Fruit fly (Drosophila melanogaster) whole organism, embryonic: ENCODE results near the gene Ctr1A.

ENCODE experiments used
- B-H2 ChIP-seq: fragments of 200-800 bp; sonication (Bioruptor generic); optimal IDR thresholded peaks from 2 replicates; lab custom pipeline; 2018; ENCODE audit warnings: missing biosample characterization, mild to moderate bottlenecking, missing genetic modification characterization
- CG10267 ChIP-seq: fragments of 200-800 bp; sonication (Bioruptor generic); optimal IDR thresholded peaks from 2 replicates; lab custom pipeline; 2018; ENCODE audit warnings: missing biosample characterization, mild to moderate bottlenecking, missing genetic modification characterization, moderate library complexity
- CG11247 ChIP-seq: fragments of 200-800 bp; sonication (Bioruptor generic); IDR thresholded peaks from 2 replicates; pipeline ENCODE4 v1.3.6; 2022; ENCODE audit warnings: missing biosample characterization, missing genetic modification characterization
- CG13424 ChIP-seq: fragments of 200-800 bp; sonication (Bioruptor generic); optimal IDR thresholded peaks from 2 replicates; lab custom pipeline; 2019; ENCODE audit warnings: missing biosample characterization, mild to moderate bottlenecking, missing genetic modification characterization, moderate library complexity
- CG14710 ChIP-seq: fragments of 200-800 bp; sonication (Bioruptor generic); optimal IDR thresholded peaks from 3 replicates; lab custom pipeline; 2019; ENCODE audit warnings: missing biosample characterization, mild to moderate bottlenecking, missing genetic modification characterization, moderate library complexity
- CG17385 ChIP-seq: fragments of 200-800 bp; sonication (Bioruptor generic); optimal IDR thresholded peaks from 3 replicates; lab custom pipeline; 2018; ENCODE audit warnings: missing biosample characterization, mild to moderate bottlenecking, missing genetic modification characterization
- CG17612 ChIP-seq: fragments of 200-800 bp; sonication (Bioruptor generic); IDR thresholded peaks from 2 replicates; pipeline ENCODE4 v1.3.6; 2022; ENCODE audit warnings: missing biosample characterization, missing genetic modification characterization
- CG18476 ChIP-seq: fragments of 200-800 bp; sonication (Bioruptor generic); optimal IDR thresholded peaks from 2 replicates; lab custom pipeline; 2016; ENCODE audit warnings: missing biosample characterization, mild to moderate bottlenecking, missing genetic modification characterization
- CG18599 ChIP-seq: fragments of 200-800 bp; sonication (Bioruptor generic); optimal IDR thresholded peaks from 3 replicates; lab custom pipeline; 2017; ENCODE audit warnings: missing biosample characterization, missing genetic modification characterization, mild to moderate bottlenecking, moderate library complexity, missing genetic modification reagents
- CG30020 ChIP-seq: fragments of 200-800 bp; optimal IDR thresholded peaks from 2 replicates; lab custom pipeline; 2019; ENCODE audit warnings: missing biosample characterization, mild to moderate bottlenecking, missing genetic modification characterization, moderate library complexity
- CG3407 ChIP-seq: fragments of 200-800 bp; sonication (Bioruptor generic); optimal IDR thresholded peaks from 2 replicates; lab custom pipeline; 2018; ENCODE audit warnings: missing biosample characterization, mild to moderate bottlenecking, missing genetic modification characterization
- CG34224 ChIP-seq: fragments of 200-800 bp; sonication (Bioruptor generic); IDR thresholded peaks from 3 replicates; pipeline ENCODE4 v1.3.6; 2022; ENCODE audit warnings: missing biosample characterization, missing genetic modification characterization; ENCODE audit not compliant: partially characterized antibody
- CG3838 ChIP-seq: fragments of 200-800 bp; sonication (Bioruptor generic); optimal IDR thresholded peaks from 3 replicates; lab custom pipeline; 2016; ENCODE audit warnings: missing biosample characterization, missing genetic modification characterization
- CG4282 ChIP-seq: fragments of 200-800 bp; sonication (Bioruptor generic); optimal IDR thresholded peaks from 2 replicates; lab custom pipeline; 2016; ENCODE audit warnings: missing biosample characterization, missing genetic modification characterization
- CG4617 ChIP-seq: fragments of 200-800 bp; sonication (Bioruptor generic); optimal IDR thresholded peaks from 3 replicates; lab custom pipeline; 2016; ENCODE audit warnings: missing biosample characterization, missing genetic modification characterization, borderline replicate concordance
- CG5953 ChIP-seq: fragments of 200-800 bp; sonication (Bioruptor generic); IDR thresholded peaks from 2 replicates; pipeline ENCODE4 v1.3.6; 2022; ENCODE audit warnings: missing biosample characterization, missing genetic modification characterization
- CG7839 ChIP-seq: fragments of 200-800 bp; sonication (Bioruptor generic); optimal IDR thresholded peaks from 3 replicates; lab custom pipeline; 2018; ENCODE audit warnings: missing biosample characterization, mild to moderate bottlenecking, missing genetic modification characterization, moderate library complexity
- CG9727 ChIP-seq: fragments of 200-800 bp; sonication (Bioruptor generic); optimal IDR thresholded peaks from 3 replicates; lab custom pipeline; 2017; ENCODE audit warnings: missing biosample characterization, mild to moderate bottlenecking, missing genetic modification characterization
- CoRest ChIP-seq: fragments of 200-800 bp; sonication (Bioruptor generic); optimal IDR thresholded peaks from 3 replicates; lab custom pipeline; 2018; ENCODE audit warnings: missing biosample characterization, mild to moderate bottlenecking, missing genetic modification characterization, moderate library complexity
- CrebB ChIP-seq: fragments of 200-800 bp; sonication (Bioruptor generic); optimal IDR thresholded peaks from 3 replicates; lab custom pipeline; 2018; ENCODE audit warnings: missing biosample characterization, mild to moderate bottlenecking, missing genetic modification characterization
- Jarid2 ChIP-seq: fragments of 200-800 bp; sonication (Bioruptor generic); optimal IDR thresholded peaks from 3 replicates; lab custom pipeline; 2017; ENCODE audit warnings: mild to moderate bottlenecking, missing biosample characterization, missing genetic modification reagents, missing genetic modification characterization
- Med ChIP-seq: fragments of 200-800 bp; sonication (Bioruptor generic); peaks from one replicate; lab custom pipeline; 2016; ENCODE audit warnings: missing biosample characterization, missing genetic modification characterization, mild to moderate bottlenecking, inconsistent platforms, moderate library complexity
- Mrtf ChIP-seq: fragments of 200-800 bp; sonication (Bioruptor generic); IDR thresholded peaks from 3 replicates; pipeline ENCODE4 v1.3.6; 2022; ENCODE audit warnings: missing biosample characterization, missing genetic modification characterization
- Pdp1 ChIP-seq, 2 experiments: fragments of 200-800 bp; sonication (Bioruptor generic); optimal IDR thresholded peaks; 3 replicates each; lab custom pipeline; 2016; ENCODE audit warnings: missing biosample characterization in 2 of 2, missing genetic modification characterization in 2 of 2, mild to moderate bottlenecking in 1 of 2, moderate library complexity in 1 of 2
- Sox102F ChIP-seq: fragments of 200-800 bp; sonication (Bioruptor generic); optimal IDR thresholded peaks from 2 replicates; lab custom pipeline; 2018; ENCODE audit warnings: missing biosample characterization, mild to moderate bottlenecking, missing genetic modification characterization, moderate library complexity
- Xbp1 ChIP-seq: fragments of 200-800 bp; sonication (Bioruptor generic); optimal IDR thresholded peaks from 3 replicates; lab custom pipeline; 2016; ENCODE audit warnings: missing biosample characterization, mild to moderate bottlenecking, missing genetic modification characterization
- YL-1 ChIP-seq: fragments of 200-800 bp; sonication (Bioruptor generic); optimal IDR thresholded peaks from 3 replicates; lab custom pipeline; 2017; ENCODE audit warnings: missing biosample characterization, mild to moderate bottlenecking, missing genetic modification characterization
- cad ChIP-seq: fragments of >200 bp; optimal IDR thresholded peaks from 2 replicates; lab custom pipeline; 2017; ENCODE audit warnings: missing biosample characterization, missing genetic modification characterization
- ci ChIP-seq: fragments of 200-800 bp; sonication (Bioruptor generic); IDR thresholded peaks from 3 replicates; pipeline ENCODE4 v1.3.6; 2022; ENCODE audit warnings: missing biosample characterization, missing genetic modification characterization
- da ChIP-seq: fragments of 200-800 bp; sonication (Bioruptor generic); optimal IDR thresholded peaks from 2 replicates; lab custom pipeline; 2016; ENCODE audit warnings: missing biosample characterization, missing genetic modification characterization
- emc ChIP-seq: fragments of 200-800 bp; sonication (Bioruptor generic); optimal IDR thresholded peaks from 2 replicates; lab custom pipeline; 2016; ENCODE audit warnings: missing biosample characterization, missing genetic modification characterization
- ewg ChIP-seq: fragments of 200-800 bp; sonication (Bioruptor generic); optimal IDR thresholded peaks from 3 replicates; lab custom pipeline; 2017; ENCODE audit warnings: mild to moderate bottlenecking, missing biosample characterization, missing genetic modification reagents, missing genetic modification characterization
- fd3F ChIP-seq: fragments of 200-800 bp; sonication (Bioruptor generic); optimal IDR thresholded peaks from 2 replicates; lab custom pipeline; 2018; ENCODE audit warnings: missing biosample characterization, mild to moderate bottlenecking, missing genetic modification characterization, moderate library complexity
- hkb ChIP-seq, 2 experiments: fragments of 200-800 bp in 1 of 2; fragments of >200 bp in 1 of 2; sonication (Bioruptor generic) in 1 of 2; IDR thresholded peaks in 1 of 2; optimal IDR thresholded peaks in 1 of 2; 2 replicates each; pipeline versions ENCODE4 v1.3.6 to Lab custom; 2017 to 2022; ENCODE audit warnings: missing biosample characterization in 1 of 2, missing genetic modification characterization in 1 of 2
- inv ChIP-seq: fragments of 200-800 bp; sonication (Bioruptor generic); IDR thresholded peaks from 2 replicates; pipeline ENCODE4 v1.3.6; 2022; ENCODE audit warnings: missing biosample characterization, missing genetic modification characterization; ENCODE audit not compliant: partially characterized antibody
- ken ChIP-seq: fragments of 200-800 bp; sonication (Bioruptor generic); IDR thresholded peaks from 3 replicates; pipeline ENCODE4 v1.3.6; 2022; ENCODE audit warnings: missing biosample characterization, missing genetic modification characterization
- mam ChIP-seq: fragments of 200-800 bp; sonication (Bioruptor generic); optimal IDR thresholded peaks from 3 replicates; lab custom pipeline; 2016; ENCODE audit warnings: missing biosample characterization, missing genetic modification characterization
- otp ChIP-seq: fragments of 200-800 bp; sonication (Bioruptor generic); IDR thresholded peaks from 3 replicates; pipeline ENCODE4, ENCODE4 v1.3.6; 2022; ENCODE audit warnings: missing biosample characterization, missing genetic modification characterization
- phol ChIP-seq: fragments of 200-800 bp; sonication (Bioruptor generic); optimal IDR thresholded peaks from 3 replicates; lab custom pipeline; 2018; ENCODE audit warnings: missing biosample characterization, mild to moderate bottlenecking, missing genetic modification characterization, moderate library complexity
- prd ChIP-seq, 3 experiments: fragments of >200 bp in 2 of 3; fragments of 200-800 bp in 1 of 3; sonication (Bioruptor generic) in 1 of 3; optimal IDR thresholded peaks in 2 of 3; IDR thresholded peaks in 1 of 3; 2 replicates in 2 of 3; 3 replicates in 1 of 3; pipeline versions ENCODE4 v1.3.6 to Lab custom; 2017 to 2022; ENCODE audit warnings: missing biosample characterization in 1 of 3, missing genetic modification characterization in 1 of 3
- sd ChIP-seq: fragments of 200-800 bp; sonication (Bioruptor generic); optimal IDR thresholded peaks from 3 replicates; lab custom pipeline; 2018; ENCODE audit warnings: missing biosample characterization, mild to moderate bottlenecking, missing genetic modification characterization, moderate library complexity
- slbo ChIP-seq: fragments of 200-800 bp; sonication (Bioruptor generic); IDR thresholded peaks from 2 replicates; pipeline ENCODE4 v1.3.6; 2022; ENCODE audit warnings: missing biosample characterization, missing genetic modification characterization
- so ChIP-seq: fragments of 200-800 bp; sonication (Bioruptor generic); IDR thresholded peaks from 3 replicates; pipeline ENCODE4 v1.3.6; 2022; ENCODE audit warnings: missing biosample characterization, missing genetic modification characterization
- tio ChIP-seq: fragments of 200-800 bp; sonication (Bioruptor generic); optimal IDR thresholded peaks from 2 replicates; lab custom pipeline; 2017; ENCODE audit warnings: missing biosample characterization, missing genetic modification characterization, inconsistent platforms
- twi ChIP-seq: fragments of 200-800 bp; optimal IDR thresholded peaks from 2 replicates; lab custom pipeline; 2019; ENCODE audit warnings: missing biosample characterization, mild to moderate bottlenecking, missing genetic modification characterization, moderate library complexity
- unc-4 ChIP-seq: fragments of 200-800 bp; sonication (Bioruptor generic); IDR thresholded peaks from 2 replicates; pipeline ENCODE4 v1.3.6; 2022; ENCODE audit warnings: missing biosample characterization, missing genetic modification characterization; ENCODE audit not compliant: partially characterized antibody
- usp ChIP-seq: fragments of >200 bp; optimal IDR thresholded peaks from 2 replicates; lab custom pipeline; 2017; ENCODE audit warnings: missing biosample characterization, missing genetic modification characterization
- zfh2 ChIP-seq: fragments of 200-800 bp; sonication (Bioruptor generic); optimal IDR thresholded peaks from 2 replicates; lab custom pipeline; 2016; ENCODE audit warnings: missing biosample characterization, missing genetic modification characterization

The Ctr1A gene

dm6 chrX:6705059-6705802, 43.8 kb downstream of the Ctr1A start (continued):
- no peak for TF ChIP-seq ewg (GFP tag; lab: Kevin White, UChicago)
- no peak for TF ChIP-seq otp (GFP tag; lab: Robert Waterston, UW)
- TF ChIP-seq CG17385 (GFP tag; lab: Kevin White, UChicago): no peak
- no peak for TF ChIP-seq da (GFP tag; lab: Kevin White, UChicago)
- peak; percentile 6 for TF ChIP-seq CG9727
- no peak for TF ChIP-seq CG30020 (tag; lab: Kevin White, UChicago)
- no peak for TF ChIP-seq fd3F (GFP tag; lab: Kevin White, UChicago)
- TF ChIP-seq Pdp1 (GFP tag; optimal IDR thresholded peaks at IDR 0.05; lab: Kevin White, UChicago): peak in 1 of 2 experiments; percentile 46
- no peak for TF ChIP-seq CG17612 (GFP tag; lab: Robert Waterston, UW)
- TF ChIP-seq slbo (GFP tag; lab: Robert Waterston, UW): peak; percentile 12; the same call in 1 of the 2 replicates
- no peak for TF ChIP-seq CG4282 (GFP tag; lab: Kevin White, UChicago)
- TF ChIP-seq zfh2 (GFP tag; lab: Kevin White, UChicago): no peak
- no peak for TF ChIP-seq CG3407 (GFP tag; lab: Kevin White, UChicago)
- no peak for TF ChIP-seq CG18599 (GFP tag; lab: Kevin White, UChicago)
- peak; percentile 73 for TF ChIP-seq Med
- TF ChIP-seq CG4617 (GFP tag; lab: Kevin White, UChicago): no peak
- TF ChIP-seq Jarid2 (GFP tag; lab: Kevin White, UChicago): no peak
- no peak for TF ChIP-seq so
- TF ChIP-seq YL-1 (GFP tag; lab: Kevin White, UChicago): no peak
- no peak for TF ChIP-seq unc-4 (GFP tag; lab: Robert Waterston, UW)
- TF ChIP-seq CG34224 (GFP tag; lab: Robert Waterston, UW): no peak
- TF ChIP-seq CG18476: no peak
- no peak for TF ChIP-seq CG14710 (tag; lab: Kevin White, UChicago)
- TF ChIP-seq CG3838 (GFP tag; lab: Kevin White, UChicago): no peak
- TF ChIP-seq emc (GFP tag; lab: Kevin White, UChicago): no peak
- no peak for TF ChIP-seq Mrtf (GFP tag; lab: Robert Waterston, UW)
- TF ChIP-seq CG7839 (tag; lab: Kevin White, UChicago): no peak
- TF ChIP-seq hkb (optimal IDR thresholded peaks at IDR 0.05; lab: Kevin White, UChicago): no peak
- TF ChIP-seq hkb (GFP tag; IDR thresholded peaks at IDR 0.05; lab: Robert Waterston, UW): no peak
- TF ChIP-seq ken (GFP tag; lab: Robert Waterston, UW): 0 out of 3 replicates have a peak, but pooled peaks have one; percentile 23
- no peak for TF ChIP-seq tio (GFP tag; lab: Kevin White, UChicago)
- no peak for TF ChIP-seq cad (GFP tag; lab: Kevin White, UChicago)
- no peak for TF ChIP-seq CG10267 (tag; lab: Kevin White, UChicago)
- no peak for TF ChIP-seq sd (tag; lab: Kevin White, UChicago)
- TF ChIP-seq phol (tag; lab: Kevin White, UChicago): peak; percentile 19
- TF ChIP-seq CG13424 (tag; lab: Kevin White, UChicago): no peak
- no peak for TF ChIP-seq CrebB (tag; lab: Kevin White, UChicago)
- TF ChIP-seq ci (GFP tag; lab: Robert Waterston, UW): peak; percentile 40; the same call in 1 of the 3 replicates
- no peak for TF ChIP-seq B-H2 (GFP tag; lab: Kevin White, UChicago)
- TF ChIP-seq CG5953 (GFP tag; lab: Robert Waterston, UW): no peak
- peak; percentile 13 for TF ChIP-seq Sox102F (GFP tag; lab: Kevin White, UChicago)
- TF ChIP-seq CG11247 (GFP tag; lab: Robert Waterston, UW): no peak
- no peak for TF ChIP-seq usp (GFP tag; lab: Kevin White, UChicago)
- no peak for TF ChIP-seq CoRest (tag; lab: Kevin White, UChicago)
- TF ChIP-seq mam (GFP tag; lab: Kevin White, UChicago): no peak
- no peak for TF ChIP-seq inv (GFP tag; lab: Robert Waterston, UW)
- no peak for TF ChIP-seq Xbp1 (GFP tag; lab: Kevin White, UChicago)
- no peak for TF ChIP-seq prd (optimal IDR thresholded peaks at IDR 0.05; lab: Kevin White, UChicago)
- peak; percentile 22; the same call in 1 of the 3 replicates for TF ChIP-seq prd (GFP tag; IDR thresholded peaks at IDR 0.05; lab: Robert Waterston, UW)
- TF ChIP-seq twi (tag; lab: Kevin White, UChicago): no peak
